Worm (Caenorhabditis elegans): Measurements from ENCODE around the gene try-5.

DNA sequence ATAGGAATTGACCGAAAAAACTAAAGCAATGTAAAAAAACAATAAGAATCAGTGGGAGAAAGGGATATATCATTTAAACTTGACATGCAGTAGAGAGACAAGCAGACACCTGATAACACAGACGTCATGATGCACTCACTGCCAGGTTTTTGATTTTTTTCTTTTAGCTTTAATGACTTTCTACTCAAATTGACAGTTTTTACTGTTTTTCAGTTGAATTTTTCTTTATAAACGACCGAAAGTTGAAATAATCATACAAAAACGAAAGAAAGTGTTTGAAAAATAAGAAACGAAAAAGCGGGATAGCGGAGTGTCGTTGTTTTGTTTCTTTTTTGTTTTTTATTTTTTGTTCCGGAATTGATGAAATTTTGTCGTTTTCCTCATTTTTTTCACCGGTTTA lies 12.6 kb upstream of the try-5 start, which contains the start of gene ucp-4:
- TF ChIP-seq vab-15 (tag; optimal IDR thresholded peaks at IDR 0.05) (no peak), lin-13 (GFP tag; optimal IDR thresholded peaks at IDR 0.05) (no peak), nhr-77 (tag; optimal IDR thresholded peaks at IDR 0.05) (no peak), nhr-12 (tag; optimal IDR thresholded peaks at IDR 0.05) (no peak), zip-4 (GFP tag; optimal IDR thresholded peaks at IDR 0.05) (no peak), snpc-4 (tag; optimal IDR thresholded peaks at IDR 0.05) (no peak), unc-130 (tag; optimal IDR thresholded peaks at IDR 0.05) (no peak), mdl-1 (tag; optimal IDR thresholded peaks at IDR 0.05) (no peak), ama-1 (optimal IDR thresholded peaks at IDR 0.05) (no peak)

All from whole organism, L1 larva.